Worm (Caenorhabditis elegans) whole organism, L2 larva: Measurements from ENCODE around the gene Y49A3A.4.

Experiments
- R02D3.7 ChIP-seq: fragments of 150-350 bp; optimal IDR thresholded peaks from 2 replicates; lab custom pipeline; 2014; ENCODE audit warnings: missing biosample characterization, missing genetic modification characterization
- Y55F3AM.14 ChIP-seq: fragments of 200-800 bp; sonication (Bioruptor generic); optimal IDR thresholded peaks from 2 replicates; lab custom pipeline; 2018; ENCODE audit warnings: mild to moderate bottlenecking, missing genetic modification characterization, missing compliant biosample characterization
- alr-1 ChIP-seq: fragments of 150-350 bp; optimal IDR thresholded peaks from 2 replicates; lab custom pipeline; 2014; ENCODE audit warnings: missing biosample characterization, missing genetic modification characterization
- aly-2 ChIP-seq: fragments of 150-350 bp; optimal IDR thresholded peaks from 2 replicates; lab custom pipeline; 2014; ENCODE audit warnings: missing biosample characterization, missing genetic modification characterization
- blmp-1 ChIP-seq: sonication (generic microtip); optimal IDR thresholded peaks from 2 replicates; lab custom pipeline; 2017; ENCODE audit warnings: missing genetic modification characterization, mild to moderate bottlenecking, missing compliant biosample characterization, antibody characterized with exemption, moderate library complexity; ENCODE audit not compliant: insufficient read depth
- ceh-82 ChIP-seq: fragments of 150-350 bp; optimal IDR thresholded peaks from 2 replicates; lab custom pipeline; 2014; ENCODE audit warnings: missing biosample characterization, missing genetic modification characterization
- crh-2 ChIP-seq: sonication (generic microtip); optimal IDR thresholded peaks from 2 replicates; lab custom pipeline; 2017; ENCODE audit warnings: missing biosample characterization, missing genetic modification characterization
- egl-27 ChIP-seq: sonication (generic microtip); optimal IDR thresholded peaks from 3 replicates; lab custom pipeline; 2017; ENCODE audit warnings: missing biosample characterization, missing genetic modification reagents, missing genetic modification characterization
- elt-3 ChIP-seq: sonication (generic microtip); optimal IDR thresholded peaks from 2 replicates; lab custom pipeline; 2017; ENCODE audit warnings: missing biosample characterization, missing genetic modification characterization
- fos-1 ChIP-seq: fragments of 150-350 bp; optimal IDR thresholded peaks from 2 replicates; lab custom pipeline; 2014; ENCODE audit warnings: missing biosample characterization, missing genetic modification characterization
- gmeb-1 ChIP-seq: fragments of 150-350 bp; optimal IDR thresholded peaks from 2 replicates; lab custom pipeline; 2014; ENCODE audit warnings: missing biosample characterization, missing genetic modification characterization
- lin-11 ChIP-seq: fragments of 150-350 bp; sonication (generic microtip); optimal IDR thresholded peaks from 2 replicates; lab custom pipeline; 2014; ENCODE audit warnings: missing biosample characterization, missing genetic modification characterization, inconsistent platforms, mixed read lengths
- lsy-2 ChIP-seq, 2 experiments: fragments of 150-350 bp in 1 of 2; sonication (generic microtip) in 1 of 2; optimal IDR thresholded peaks; 2 replicates each; lab custom pipeline; 2014 to 2017; ENCODE audit warnings: missing biosample characterization in 2 of 2, missing genetic modification characterization in 2 of 2
- mab-5 ChIP-seq: fragments of 150-350 bp; optimal IDR thresholded peaks from 2 replicates; lab custom pipeline; 2014; ENCODE audit warnings: missing biosample characterization, missing genetic modification characterization
- mbf-1 ChIP-seq: sonication (generic microtip); optimal IDR thresholded peaks from 2 replicates; lab custom pipeline; 2017; ENCODE audit warnings: missing biosample characterization, missing genetic modification characterization
- mdl-1 ChIP-seq, 2 experiments: fragments of 150-350 bp in 1 of 2; sonication (generic microtip) in 1 of 2; optimal IDR thresholded peaks; 2 replicates each; lab custom pipeline; 2017; ENCODE audit warnings: missing biosample characterization in 2 of 2, missing genetic modification characterization in 2 of 2
- nhr-10 ChIP-seq: sonication (generic microtip); optimal IDR thresholded peaks from 2 replicates; lab custom pipeline; 2017; ENCODE audit warnings: missing biosample characterization, missing genetic modification characterization
- nhr-12 ChIP-seq: fragments of 150-350 bp; optimal IDR thresholded peaks from 2 replicates; lab custom pipeline; 2014; ENCODE audit warnings: missing biosample characterization, missing genetic modification characterization
- nhr-129 ChIP-seq: fragments of 150-350 bp; optimal IDR thresholded peaks from 2 replicates; lab custom pipeline; 2014; ENCODE audit warnings: missing biosample characterization, missing genetic modification characterization
- nhr-23 ChIP-seq: fragments of 150-350 bp; optimal IDR thresholded peaks from 2 replicates; lab custom pipeline; 2014; ENCODE audit warnings: missing biosample characterization, missing genetic modification reagents, missing genetic modification characterization
- peb-1 ChIP-seq: fragments of 150-350 bp; optimal IDR thresholded peaks from 2 replicates; lab custom pipeline; 2014; ENCODE audit warnings: missing biosample characterization, missing genetic modification characterization
- sem-4 ChIP-seq: fragments of 150-350 bp; optimal IDR thresholded peaks from 2 replicates; lab custom pipeline; 2014; ENCODE audit warnings: missing biosample characterization, missing genetic modification reagents, missing genetic modification characterization
- skn-1 ChIP-seq: sonication (generic microtip); optimal IDR thresholded peaks from 2 replicates; lab custom pipeline; 2017; ENCODE audit warnings: missing biosample characterization, missing genetic modification characterization
- sma-3 ChIP-seq: sonication (generic microtip); optimal IDR thresholded peaks from 2 replicates; lab custom pipeline; 2016; ENCODE audit warnings: missing genetic modification reagents, missing genetic modification characterization, missing compliant biosample characterization
- unc-55 ChIP-seq: fragments of 150-350 bp; sonication (generic microtip); optimal IDR thresholded peaks from 3 replicates; lab custom pipeline; 2014; ENCODE audit warnings: missing biosample characterization, missing genetic modification reagents, missing genetic modification characterization
- unc-62 ChIP-seq: fragments of 150-350 bp; optimal IDR thresholded peaks from 2 replicates; lab custom pipeline; 2014; ENCODE audit warnings: missing biosample characterization, missing genetic modification reagents, missing genetic modification characterization
- zag-1 ChIP-seq: fragments of 150-350 bp; optimal IDR thresholded peaks from 2 replicates; lab custom pipeline; 2014; ENCODE audit warnings: missing biosample characterization, missing genetic modification characterization
- ztf-1 ChIP-seq: fragments of 200-800 bp; sonication (Bioruptor generic); conservative IDR thresholded peaks from 2 replicates; pipeline ENCODE4 v1.3.6; 2022; ENCODE audit warnings: missing genetic modification characterization, missing compliant biosample characterization

Gene Y49A3A.4

DNA sequence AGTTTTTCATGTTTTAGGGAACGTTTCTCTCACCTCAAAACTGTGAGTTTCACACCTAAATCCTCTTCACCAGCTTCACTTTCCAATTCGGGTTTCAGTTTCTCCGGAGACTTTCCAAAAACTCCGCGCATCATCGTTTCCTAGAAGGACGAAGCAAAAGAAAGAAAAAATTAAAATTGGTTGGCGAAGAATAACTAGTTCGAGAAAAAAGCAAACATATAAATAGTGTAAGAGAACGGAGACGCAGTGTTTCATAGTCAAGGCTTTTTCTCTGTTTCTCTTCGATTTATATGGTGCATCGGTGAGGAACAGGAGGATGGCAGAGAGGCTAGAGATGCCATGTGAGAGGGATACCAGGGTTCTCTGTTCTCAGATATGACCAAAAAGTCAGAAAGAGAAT, 35.9 kb downstream of the Y49A3A.4 start, which contains the start of gene F47B8.3 (continued):
- TF ChIP-seq egl-27 (tag; lab: Kevin White, UChicago) (no peak), unc-55 (GFP tag; lab: Kevin White, UChicago) (peak; percentile 62), lsy-2 (tag; optimal IDR thresholded peaks at IDR 0.05; lab: Kevin White, UChicago) (peak in 1 of 2 experiments; percentile 62), alr-1 (tag; lab: Kevin White, UChicago) (no peak), nhr-23 (tag; lab: Kevin White, UChicago) (no peak), gmeb-1 (tag; lab: Kevin White, UChicago) (peak; percentile 23)

- TF ChIP-seq Y55F3AM.14 (GFP tag; lab: Kevin White, UChicago) (peak; percentile 11), mbf-1 (tag; lab: Kevin White, UChicago) (no peak)
Observed at ce11 chrV:14320730-14321319, 37.9 kb downstream of the Y49A3A.4 start.

DNA sequence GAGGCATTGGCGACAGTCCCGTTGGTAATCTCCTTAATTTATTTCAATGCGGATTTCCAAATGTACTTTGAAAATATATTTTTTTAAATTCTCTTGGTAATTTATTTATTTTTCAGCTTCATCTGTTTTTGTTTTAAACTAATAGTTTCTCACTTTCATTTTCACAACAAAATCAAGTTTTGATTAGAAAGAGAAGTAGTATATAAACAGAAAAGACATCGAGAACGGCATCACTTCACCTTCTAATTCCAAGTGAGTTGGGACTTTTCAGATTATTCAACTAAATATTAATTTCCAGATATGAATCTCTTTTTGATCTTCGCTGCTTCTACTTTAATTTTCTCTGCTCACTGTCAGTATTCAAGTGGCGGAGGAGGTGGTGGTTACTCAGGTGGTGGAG, 38.4 kb downstream of the Y49A3A.4 start, which contains the start of gene F47B8.14:
F47B8.14 (plus strand) TSS at position 301 of the 400 bp plus-strand sequence.
- TF ChIP-seq ceh-82 (tag; lab: Kevin White, UChicago) (no peak), R02D3.7 (tag; lab: Kevin White, UChicago) (no peak), nhr-129 (no peak), peb-1 (tag; lab: Kevin White, UChicago) (no peak), mab-5 (no peak), alr-1 (tag; lab: Kevin White, UChicago) (no peak), aly-2 (tag; lab: Kevin White, UChicago) (no peak), sma-3 (GFP tag; lab: Kevin White, UChicago) (no peak), unc-62 (GFP tag; lab: Kevin White, UChicago) (no peak), egl-27 (tag; lab: Kevin White, UChicago) (no peak), elt-3 (tag; lab: Kevin White, UChicago) (no peak), nhr-10 (tag; lab: Kevin White, UChicago) (no peak)

- TF ChIP-seq ceh-82 (tag; lab: Kevin White, UChicago) (no peak), gmeb-1 (tag; lab: Kevin White, UChicago) (no peak), R02D3.7 (tag; lab: Kevin White, UChicago) (no peak), crh-2 (tag; lab: Kevin White, UChicago) (no peak), mbf-1 (tag; lab: Kevin White, UChicago) (no peak), lin-11 (tag; lab: Kevin White, UChicago) (no peak), nhr-23 (tag; lab: Kevin White, UChicago) (no peak), elt-3 (tag; lab: Kevin White, UChicago) (no peak), fos-1 (tag; lab: Kevin White, UChicago) (no peak), blmp-1 (tag; lab: Kevin White, UChicago) (no peak), peb-1 (tag; lab: Kevin White, UChicago) (no peak)
Observed at ce11 chrV:14319101-14319781, 39.4 kb downstream of the Y49A3A.4 start, which contains the start of gene F47B8.13. F47B8.13 (minus strand) TSS chrV:14319731.

DNA sequence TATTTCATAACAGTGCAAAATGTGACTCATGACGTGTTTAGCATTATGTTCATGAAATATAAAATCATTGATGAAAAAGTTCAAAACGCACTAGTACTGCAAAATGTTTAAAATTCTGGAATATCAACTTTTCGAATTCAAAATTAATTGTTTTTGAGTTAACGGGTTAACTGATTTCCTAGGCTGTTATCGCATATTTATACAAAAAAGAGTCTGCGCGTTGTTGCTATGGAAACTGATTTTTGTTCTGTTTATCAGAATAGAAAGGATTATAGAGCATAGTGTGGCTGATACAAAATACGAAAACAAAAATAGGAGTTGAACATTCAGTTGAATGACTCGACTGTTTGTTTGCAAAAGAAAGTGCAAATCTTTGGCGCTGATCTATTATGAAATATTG, 41.1 kb downstream of the Y49A3A.4 start:
- TF ChIP-seq sem-4 (tag; lab: Kevin White, UChicago), result no peak
- TF ChIP-seq egl-27 (tag; lab: Kevin White, UChicago), result no peak
- no peak for TF ChIP-seq aly-2 (tag; lab: Kevin White, UChicago)
- TF ChIP-seq nhr-12 (tag; lab: Kevin White, UChicago), result no peak
- no peak for TF ChIP-seq lsy-2 (tag; optimal IDR thresholded peaks at IDR 0.05; lab: Kevin White, UChicago)
- no peak for TF ChIP-seq unc-62 (GFP tag; lab: Kevin White, UChicago)
- no peak for TF ChIP-seq mdl-1 (tag; optimal IDR thresholded peaks at IDR 0.05; lab: Kevin White, UChicago)
- no peak for TF ChIP-seq Y55F3AM.14 (GFP tag; lab: Kevin White, UChicago)
- no peak for TF ChIP-seq zag-1 (tag; lab: Kevin White, UChicago)
- no peak for TF ChIP-seq ztf-1 (GFP tag; lab: Robert Waterston, UW)
- no peak for TF ChIP-seq skn-1 (tag; lab: Kevin White, UChicago)
- no peak for TF ChIP-seq R02D3.7 (tag; lab: Kevin White, UChicago)
- TF ChIP-seq blmp-1 (tag; lab: Kevin White, UChicago), result no peak
- no peak for TF ChIP-seq alr-1 (tag; lab: Kevin White, UChicago)
- TF ChIP-seq, all 48 proteins: peak for 0
